Fruit fly (Drosophila melanogaster) whole organism, embryonic: ENCODE results near the gene side-III.

Experiments used
- ATbp ChIP-seq: fragments of 200-800 bp; sonication (Bioruptor generic); optimal IDR thresholded peaks from 2 replicates; lab custom pipeline; 2017; ENCODE audit warnings: missing biosample characterization, mild to moderate bottlenecking, missing genetic modification characterization, missing genetic modification reagents
- Adf1 ChIP-seq: fragments of 200-800 bp; sonication (Bioruptor generic); IDR thresholded peaks from 2 replicates; pipeline ENCODE4 v1.3.6; 2022; ENCODE audit warnings: missing biosample characterization, missing genetic modification characterization
- B-H2 ChIP-seq: fragments of 200-800 bp; sonication (Bioruptor generic); optimal IDR thresholded peaks from 2 replicates; lab custom pipeline; 2018; ENCODE audit warnings: missing biosample characterization, mild to moderate bottlenecking, missing genetic modification characterization
- CG11398 ChIP-seq: fragments of 200-800 bp; sonication (Bioruptor generic); optimal IDR thresholded peaks from 2 replicates; lab custom pipeline; 2016; ENCODE audit warnings: missing biosample characterization, missing genetic modification characterization
- CG11560 ChIP-seq: fragments of 200-800 bp; sonication (Bioruptor generic); IDR thresholded peaks from 3 replicates; pipeline ENCODE4 v1.3.6; 2022; ENCODE audit warnings: missing biosample characterization, missing genetic modification characterization
- CG11695 ChIP-seq: fragments of 200-800 bp; sonication (Bioruptor generic); IDR thresholded peaks from 3 replicates; pipeline ENCODE4 v1.3.6; 2022; ENCODE audit warnings: missing biosample characterization, missing genetic modification characterization
- CG12769 ChIP-seq: fragments of 200-800 bp; sonication (Bioruptor generic); optimal IDR thresholded peaks from 2 replicates; lab custom pipeline; 2019; ENCODE audit warnings: missing biosample characterization, mild to moderate bottlenecking, missing genetic modification characterization, moderate library complexity
- CG13624 ChIP-seq: fragments of 200-800 bp; sonication (Bioruptor generic); optimal IDR thresholded peaks from 2 replicates; lab custom pipeline; 2016; ENCODE audit warnings: missing biosample characterization, missing genetic modification characterization
- CG14860 ChIP-seq: fragments of 200-800 bp; sonication (Bioruptor generic); IDR thresholded peaks from 3 replicates; pipeline ENCODE4 v1.3.6; 2022; ENCODE audit warnings: missing biosample characterization, missing genetic modification characterization; ENCODE audit not compliant: partially characterized antibody
- CG17328 ChIP-seq: fragments of 200-800 bp; sonication (Bioruptor generic); IDR thresholded peaks from 2 replicates; pipeline ENCODE4 v1.3.6; 2022; ENCODE audit warnings: missing biosample characterization, missing genetic modification characterization
- CG18011 ChIP-seq: fragments of 200-800 bp; sonication (Bioruptor generic); optimal IDR thresholded peaks from 2 replicates; lab custom pipeline; 2017; ENCODE audit warnings: missing biosample characterization, missing genetic modification characterization, mild to moderate bottlenecking, moderate library complexity, missing genotype
- CG2678 ChIP-seq: fragments of 200-800 bp; sonication (Bioruptor generic); optimal IDR thresholded peaks from 3 replicates; lab custom pipeline; 2019; ENCODE audit warnings: missing biosample characterization, mild to moderate bottlenecking, missing genetic modification characterization, moderate library complexity
- CG32767 ChIP-seq: fragments of 200-800 bp; sonication (Bioruptor generic); IDR thresholded peaks from 2 replicates; pipeline ENCODE4 v1.3.6; 2022; ENCODE audit warnings: missing biosample characterization, missing genetic modification characterization
- CG3847 ChIP-seq: fragments of 200-800 bp; sonication (Bioruptor generic); IDR thresholded peaks from 2 replicates; pipeline ENCODE4 v1.3.6; 2022; ENCODE audit warnings: missing biosample characterization, missing genetic modification characterization
- CG4707 ChIP-seq: fragments of 200-800 bp; sonication (Bioruptor generic); optimal IDR thresholded peaks from 2 replicates; lab custom pipeline; 2018; ENCODE audit warnings: missing biosample characterization, mild to moderate bottlenecking, missing genetic modification characterization, moderate library complexity
- CG6689 ChIP-seq: fragments of 200-800 bp; sonication (Bioruptor generic); IDR thresholded peaks from 2 replicates; pipeline ENCODE4 v1.3.6; 2022; ENCODE audit warnings: missing biosample characterization, missing genetic modification characterization
- CG6791 ChIP-seq: fragments of 200-800 bp; sonication (Bioruptor generic); IDR thresholded peaks from 3 replicates; pipeline ENCODE4 v1.3.6; 2022; ENCODE audit warnings: missing biosample characterization, missing genetic modification characterization; ENCODE audit not compliant: partially characterized antibody
- CG7556 ChIP-seq: fragments of 200-800 bp; sonication (Bioruptor generic); optimal IDR thresholded peaks from 2 replicates; lab custom pipeline; 2017; ENCODE audit warnings: missing biosample characterization, mild to moderate bottlenecking, missing genetic modification characterization
- CG8388 ChIP-seq: fragments of 200-800 bp; sonication (Bioruptor generic); optimal IDR thresholded peaks from 2 replicates; lab custom pipeline; 2019; ENCODE audit warnings: missing biosample characterization, mild to moderate bottlenecking, missing genetic modification characterization, moderate library complexity
- CG8765 ChIP-seq: fragments of 200-800 bp; sonication (Bioruptor generic); IDR thresholded peaks from 2 replicates; pipeline ENCODE4 v1.3.6; 2022; ENCODE audit warnings: missing biosample characterization, missing genetic modification characterization
- CG9727 ChIP-seq: fragments of 200-800 bp; sonication (Bioruptor generic); optimal IDR thresholded peaks from 3 replicates; lab custom pipeline; 2017; ENCODE audit warnings: missing biosample characterization, mild to moderate bottlenecking, missing genetic modification characterization
- CG9817 ChIP-seq: fragments of 200-800 bp; sonication (Bioruptor generic); optimal IDR thresholded peaks from 2 replicates; lab custom pipeline; 2018; ENCODE audit warnings: missing biosample characterization, mild to moderate bottlenecking, missing genetic modification characterization, moderate library complexity
- CHES-1-like ChIP-seq: fragments of 200-800 bp; sonication (Bioruptor generic); optimal IDR thresholded peaks from 2 replicates; lab custom pipeline; 2016; ENCODE audit warnings: missing biosample characterization, missing genetic modification characterization
- D ChIP-seq, 2 experiments: fragments of 200-800 bp in 1 of 2; fragments of >200 bp in 1 of 2; sonication (Bioruptor generic) in 1 of 2; optimal IDR thresholded peaks; 2 replicates in 1 of 2; 3 replicates in 1 of 2; lab custom pipeline; 2017; ENCODE audit warnings: mild to moderate bottlenecking in 1 of 2, missing biosample characterization in 1 of 2, missing genetic modification characterization in 1 of 2, missing genetic modification reagents in 1 of 2
- Dad ChIP-seq: fragments of 200-800 bp; sonication (Bioruptor generic); optimal IDR thresholded peaks from 3 replicates; lab custom pipeline; 2016; ENCODE audit warnings: missing biosample characterization, missing genetic modification characterization
- Doc3 ChIP-seq: fragments of 200-800 bp; sonication (Bioruptor generic); IDR thresholded peaks from 3 replicates; pipeline ENCODE4 v1.3.6; 2022; ENCODE audit warnings: missing biosample characterization, missing genetic modification characterization; ENCODE audit not compliant: partially characterized antibody
- HHEX ChIP-seq: fragments of 200-800 bp; sonication (Bioruptor generic); optimal IDR thresholded peaks from 3 replicates; lab custom pipeline; 2017; ENCODE audit warnings: missing biosample characterization, mild to moderate bottlenecking, missing genetic modification characterization, missing genetic modification reagents
- HLH54F ChIP-seq: fragments of 200-800 bp; sonication (Bioruptor generic); optimal IDR thresholded peaks from 3 replicates; lab custom pipeline; 2016; ENCODE audit warnings: missing biosample characterization, missing genetic modification characterization
- Lhr ChIP-seq: fragments of 200-800 bp; sonication (Bioruptor generic); optimal IDR thresholded peaks from 3 replicates; lab custom pipeline; 2017; ENCODE audit warnings: mild to moderate bottlenecking, missing biosample characterization, missing genetic modification reagents, missing genetic modification characterization
- NC2β ChIP-seq: fragments of 200-800 bp; sonication (Bioruptor generic); optimal IDR thresholded peaks from 2 replicates; lab custom pipeline; 2016; ENCODE audit warnings: missing biosample characterization, missing genetic modification characterization
- NFAT ChIP-seq: fragments of 200-800 bp; sonication (Bioruptor generic); IDR thresholded peaks from 2 replicates; pipeline ENCODE4 v1.3.6; 2022; ENCODE audit warnings: missing biosample characterization, missing genetic modification characterization
- PHDP ChIP-seq: fragments of 200-800 bp; sonication (Bioruptor generic); optimal IDR thresholded peaks from 3 replicates; lab custom pipeline; 2018; ENCODE audit warnings: missing biosample characterization, mild to moderate bottlenecking, missing genetic modification characterization, moderate library complexity
- Poxn ChIP-seq: fragments of 200-800 bp; sonication (Bioruptor generic); IDR thresholded peaks from 2 replicates; pipeline ENCODE4 v1.3.6; 2022; ENCODE audit warnings: missing biosample characterization, missing genetic modification characterization
- Spps ChIP-seq: fragments of 200-800 bp; sonication (Bioruptor generic); optimal IDR thresholded peaks from 2 replicates; lab custom pipeline; 2018; ENCODE audit warnings: missing biosample characterization, mild to moderate bottlenecking, missing genetic modification characterization
- Vsx1 ChIP-seq: fragments of 200-800 bp; sonication (Bioruptor generic); optimal IDR thresholded peaks from 2 replicates; lab custom pipeline; 2017; ENCODE audit warnings: missing biosample characterization, mild to moderate bottlenecking, missing genetic modification characterization, missing genetic modification reagents
- YL-1 ChIP-seq: fragments of 200-800 bp; sonication (Bioruptor generic); optimal IDR thresholded peaks from 3 replicates; lab custom pipeline; 2017; ENCODE audit warnings: missing biosample characterization, mild to moderate bottlenecking, missing genetic modification characterization
- caup ChIP-seq: fragments of 200-800 bp; sonication (Bioruptor generic); optimal IDR thresholded peaks from 3 replicates; lab custom pipeline; 2017; ENCODE audit warnings: missing biosample characterization, mild to moderate bottlenecking, missing genetic modification characterization, moderate library complexity; ENCODE audit not compliant: severe bottlenecking
- croc ChIP-seq: fragments of 200-800 bp; sonication (Bioruptor generic); conservative IDR thresholded peaks from 3 replicates; pipeline ENCODE4 v1.3.6; 2022; ENCODE audit warnings: missing biosample characterization, missing genetic modification characterization
- ewg ChIP-seq: fragments of 200-800 bp; sonication (Bioruptor generic); optimal IDR thresholded peaks from 3 replicates; lab custom pipeline; 2017; ENCODE audit warnings: mild to moderate bottlenecking, missing biosample characterization, missing genetic modification reagents, missing genetic modification characterization
- maf-S ChIP-seq: fragments of 200-800 bp; sonication (Bioruptor generic); optimal IDR thresholded peaks from 2 replicates; lab custom pipeline; 2016; ENCODE audit warnings: missing biosample characterization, missing genetic modification characterization
- nerfin-2 ChIP-seq: fragments of 200-800 bp; sonication (Bioruptor generic); IDR thresholded peaks from 2 replicates; pipeline ENCODE4 v1.3.6; 2022; ENCODE audit warnings: missing biosample characterization, missing genetic modification characterization; ENCODE audit not compliant: partially characterized antibody
- pros ChIP-seq: fragments of 200-800 bp; sonication (Bioruptor generic); optimal IDR thresholded peaks from 3 replicates; lab custom pipeline; 2019; ENCODE audit warnings: missing biosample characterization, mild to moderate bottlenecking, missing genetic modification characterization, moderate library complexity
- sisA ChIP-seq: fragments of 200-800 bp; sonication (Bioruptor generic); IDR thresholded peaks from 2 replicates; pipeline ENCODE4 v1.3.6; 2022; ENCODE audit warnings: missing biosample characterization, missing genetic modification characterization
- slou ChIP-seq: fragments of 200-800 bp; sonication (Bioruptor generic); optimal IDR thresholded peaks from 3 replicates; lab custom pipeline; 2016; ENCODE audit warnings: missing biosample characterization, missing genetic modification characterization
- sug ChIP-seq: fragments of 200-800 bp; optimal IDR thresholded peaks from 2 replicates; lab custom pipeline; 2019; ENCODE audit warnings: missing biosample characterization, mild to moderate bottlenecking, missing genetic modification characterization, moderate library complexity
- tio ChIP-seq: fragments of 200-800 bp; sonication (Bioruptor generic); optimal IDR thresholded peaks from 2 replicates; lab custom pipeline; 2017; ENCODE audit warnings: missing biosample characterization, missing genetic modification characterization, inconsistent platforms
- trh ChIP-seq: fragments of 200-800 bp; sonication (Bioruptor generic); optimal IDR thresholded peaks from 2 replicates; lab custom pipeline; 2016; ENCODE audit warnings: missing biosample characterization, missing genetic modification characterization

The side-III gene

dm6 chr3R:6008202-6009062 is 49.1 kb upstream of the side-III start, which contains the start of gene Rm62 (continued):
- TF ChIP-seq caup (GFP tag; lab: Kevin White, UChicago), result peak; percentile 35
- peak; percentile 94 for TF ChIP-seq CG32767 (GFP tag; lab: Robert Waterston, UW)
- 0 out of 2 replicates have a peak, but pooled peaks have one; percentile 42 for TF ChIP-seq CG17328 (GFP tag; lab: Robert Waterston, UW)
- TF ChIP-seq CHES-1-like (GFP tag; lab: Kevin White, UChicago), result no peak
- no peak for TF ChIP-seq CG9817 (tag; lab: Kevin White, UChicago)
- TF ChIP-seq croc (GFP tag; lab: Robert Waterston, UW), result no peak
- peak; percentile 6 for TF ChIP-seq NC2β (GFP tag; lab: Kevin White, UChicago)
- no peak for TF ChIP-seq CG18011 (GFP tag; lab: Kevin White, UChicago)
- no peak for TF ChIP-seq tio (GFP tag; lab: Kevin White, UChicago)
- peak; percentile 62; the same call in 1 of the 2 replicates for TF ChIP-seq NFAT (GFP tag; lab: Robert Waterston, UW)
- TF ChIP-seq YL-1 (GFP tag; lab: Kevin White, UChicago), result peak; percentile 92
- TF ChIP-seq Lhr (GFP tag; lab: Kevin White, UChicago), result peak; percentile 38
- TF ChIP-seq Spps (tag; lab: Kevin White, UChicago), result no peak
- TF ChIP-seq CG7556, result peak; percentile 4
- TF ChIP-seq CG8388 (GFP tag; lab: Kevin White, UChicago), result no peak
- no peak for TF ChIP-seq HLH54F (GFP tag; lab: Kevin White, UChicago)
- TF ChIP-seq B-H2 (GFP tag; lab: Kevin White, UChicago), result peak; percentile 29
- TF ChIP-seq Adf1 (GFP tag; lab: Robert Waterston, UW), result peak; percentile 62
- peak; percentile 37 for TF ChIP-seq HHEX (GFP tag; lab: Kevin White, UChicago)
- no peak for TF ChIP-seq sisA (GFP tag; lab: Robert Waterston, UW)
- TF ChIP-seq CG4707 (GFP tag; lab: Kevin White, UChicago), result peak; percentile 10
- no peak for TF ChIP-seq maf-S (GFP tag; lab: Kevin White, UChicago)
- TF ChIP-seq nerfin-2, result no peak
- TF ChIP-seq CG6689 (GFP tag; lab: Robert Waterston, UW), result no peak
- TF ChIP-seq PHDP, result no peak
- peak; percentile 2 for TF ChIP-seq ewg (GFP tag; lab: Kevin White, UChicago)
- peak; percentile 36; the same call in 1 of the 3 replicates for TF ChIP-seq CG11695
- peak; percentile 30 for TF ChIP-seq CG9727
- no peak for TF ChIP-seq slou (GFP tag; lab: Kevin White, UChicago)
- TF ChIP-seq ATbp, result no peak
- TF ChIP-seq CG6791 (GFP tag; lab: Robert Waterston, UW), result peak; percentile 62; the same call in 2 of the 3 replicates
- no peak for TF ChIP-seq CG8765 (GFP tag; lab: Robert Waterston, UW)
- TF ChIP-seq Dad (GFP tag; lab: Kevin White, UChicago), result no peak
- TF ChIP-seq trh, result no peak
- TF ChIP-seq Poxn (GFP tag; lab: Robert Waterston, UW), result no peak
- no peak for TF ChIP-seq Doc3 (GFP tag; lab: Robert Waterston, UW)
- TF ChIP-seq CG11560 (tag; lab: Robert Waterston, UW), result no peak
- no peak for TF ChIP-seq D (optimal IDR thresholded peaks at IDR 0.05; lab: Kevin White, UChicago)
- TF ChIP-seq D (GFP tag; optimal IDR thresholded peaks at IDR 0.05; lab: Kevin White, UChicago), result no peak
- TF ChIP-seq CG14860 (GFP tag; lab: Robert Waterston, UW), result peak; percentile 17; the same call in 1 of the 3 replicates
- TF ChIP-seq sug (tag; lab: Kevin White, UChicago), result peak; percentile 41
- 0 out of 2 replicates have a peak, but pooled peaks have one; percentile 43 for TF ChIP-seq CG3847 (GFP tag; lab: Robert Waterston, UW)
- TF ChIP-seq CG12769 (tag; lab: Kevin White, UChicago), result peak; percentile 54
- no peak for TF ChIP-seq pros (GFP tag; lab: Kevin White, UChicago)
- TF ChIP-seq CG13624 (GFP tag; lab: Kevin White, UChicago), result peak; percentile 57
- TF ChIP-seq CG2678, result peak; percentile 31
- TF ChIP-seq CG11398 (GFP tag; lab: Kevin White, UChicago), result no peak
- TF ChIP-seq Vsx1 (GFP tag; lab: Kevin White, UChicago), result no peak
